Fruit fly (Drosophila melanogaster) whole organism: ENCODE results near the gene CG8665.

ENCODE experiments used
- CG8478 ChIP-seq: fragments of >200 bp; optimal IDR thresholded peaks from 2 replicates; lab custom pipeline; 2018; ENCODE audit warnings: inconsistent platforms
- Dll ChIP-seq: fragments of >200 bp; optimal IDR thresholded peaks from 2 replicates; lab custom pipeline; 2017
- EcR ChIP-seq, 2 experiments: fragments of >200 bp; optimal IDR thresholded peaks; 2 replicates each; lab custom pipeline; 2017; ENCODE audit warnings: missing biosample characterization in 2 of 2, missing genetic modification characterization in 2 of 2, missing genetic modification reagents in 2 of 2
- pan ChIP-seq: fragments of >200 bp; optimal IDR thresholded peaks from 2 replicates; lab custom pipeline; 2017
- psq ChIP-seq: fragments of >200 bp; optimal IDR thresholded peaks from 2 replicates; lab custom pipeline; 2017
- usp ChIP-seq: fragments of >200 bp; optimal IDR thresholded peaks from 2 replicates; lab custom pipeline; 2017; ENCODE audit warnings: missing biosample characterization, missing genetic modification characterization, mixed read lengths

Gene CG8665

dm6 chr2L:21370886-21371285 lies at the start of gene CG8665:
Gene CG8665, plus strand, starts transcription at chr2L:21371227.
- TF ChIP-seq pan (lab: Kevin White, UChicago) (no peak), psq (lab: Kevin White, UChicago) (no peak), Dll (no peak), usp (no peak), CG8478 (no peak), EcR (GFP tag; optimal IDR thresholded peaks at IDR 0.05; lab: Kevin White, UChicago) (no peak)

DNA sequence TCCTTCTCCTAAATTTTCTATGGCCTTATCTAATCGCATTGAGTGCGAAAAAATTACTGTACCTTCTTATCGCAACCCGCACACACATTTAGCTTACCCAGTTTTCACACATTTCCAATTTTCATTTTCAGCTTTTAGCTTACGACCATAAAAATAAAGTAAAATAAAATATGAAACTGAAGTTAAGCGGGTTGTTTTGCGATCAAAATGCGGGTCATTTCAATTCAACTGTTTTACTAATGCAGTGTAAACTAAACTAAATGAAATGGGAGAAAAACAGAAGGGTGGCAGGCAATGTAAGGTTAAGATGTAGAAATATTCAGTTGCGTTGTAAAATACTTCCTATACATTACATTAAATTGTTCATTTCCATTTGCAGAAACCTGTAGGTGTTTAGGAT lies 48.9 kb upstream of the CG8665 start:
- TF ChIP-seq EcR (GFP tag; optimal IDR thresholded peaks at IDR 0.05; lab: Kevin White, UChicago) (no peak), usp (no peak), Dll (no peak), psq (lab: Kevin White, UChicago) (no peak), pan (lab: Kevin White, UChicago) (no peak), CG8478 (no peak)

dm6 chr2L:21324438-21324890 lies 46.6 kb upstream of the CG8665 start:
- no peak for TF ChIP-seq CG8478
- TF ChIP-seq psq (lab: Kevin White, UChicago): no peak
- no peak for TF ChIP-seq pan (lab: Kevin White, UChicago)
- no peak for TF ChIP-seq EcR (GFP tag; optimal IDR thresholded peaks at IDR 0.05; lab: Kevin White, UChicago)
- TF ChIP-seq usp: no peak
- no peak for TF ChIP-seq Dll

dm6 chr2L:21329353-21329752 lies 41.7 kb upstream of the CG8665 start:
- TF ChIP-seq usp (no peak), psq (lab: Kevin White, UChicago) (no peak), EcR (GFP tag; optimal IDR thresholded peaks at IDR 0.05; lab: Kevin White, UChicago) (no peak), pan (lab: Kevin White, UChicago) (no peak), CG8478 (no peak), Dll (no peak)

DNA sequence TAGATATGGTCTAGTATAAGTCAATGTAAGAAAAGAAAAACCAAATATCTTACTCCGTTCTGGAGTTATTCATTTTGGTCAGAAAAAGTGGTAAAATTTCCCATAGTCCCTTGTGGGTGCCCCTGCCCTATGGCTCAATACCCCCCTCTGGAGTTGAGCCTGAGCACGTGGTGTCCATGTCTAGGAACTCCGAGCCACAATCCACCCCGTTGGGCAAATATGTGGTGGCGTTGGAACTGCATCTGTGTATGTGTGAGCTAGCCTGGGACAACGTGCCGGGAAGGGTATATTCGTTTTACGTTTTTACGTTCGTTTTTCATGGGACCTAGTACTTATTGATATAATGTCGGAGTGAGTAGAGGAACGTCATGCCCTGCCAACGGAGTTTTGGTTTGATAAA lies 40.2 kb upstream of the CG8665 start:
- TF ChIP-seq EcR (GFP tag; optimal IDR thresholded peaks at IDR 0.05; lab: Kevin White, UChicago) (no peak), usp (no peak), CG8478 (no peak), psq (lab: Kevin White, UChicago) (no peak), pan (lab: Kevin White, UChicago) (no peak), Dll (no peak)

dm6 chr2L:21331502-21331901 lies 39.5 kb upstream of the CG8665 start, which contains the start of gene dimm:
Gene dimm, plus strand, starts transcription at chr2L:21331756.
- TF ChIP-seq psq (lab: Kevin White, UChicago) (no peak), CG8478 (no peak), usp (no peak), pan (lab: Kevin White, UChicago) (no peak), Dll (no peak), EcR (GFP tag; optimal IDR thresholded peaks at IDR 0.05; lab: Kevin White, UChicago) (no peak)

DNA sequence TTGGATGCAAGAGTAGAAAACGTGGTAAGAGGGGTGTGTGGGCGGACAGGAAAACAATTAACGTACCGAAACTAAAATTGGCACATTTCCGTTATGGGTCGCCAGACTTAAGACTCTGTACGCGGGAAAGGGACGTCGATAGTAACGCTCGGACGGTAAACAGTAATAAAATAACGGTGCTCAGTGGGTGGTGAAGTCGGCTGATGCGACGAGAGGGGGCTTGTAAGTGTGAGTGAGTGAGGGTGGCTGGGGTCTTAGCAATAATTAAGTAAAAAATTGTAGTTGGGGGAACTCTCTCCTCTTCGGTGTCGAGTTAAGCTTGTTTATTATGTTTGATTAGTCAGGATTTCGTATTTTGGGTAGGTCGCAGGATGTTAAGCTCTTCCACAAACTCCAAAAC lies 29.3 kb upstream of the CG8665 start:
- TF ChIP-seq Dll (no peak), pan (lab: Kevin White, UChicago) (no peak), CG8478 (no peak), psq (lab: Kevin White, UChicago) (no peak), usp (no peak), EcR (GFP tag; optimal IDR thresholded peaks at IDR 0.05; lab: Kevin White, UChicago) (no peak)

dm6 chr2L:21344203-21344753 lies 26.7 kb upstream of the CG8665 start, which contains the start of gene Tsp39D:
Gene Tsp39D, plus strand, starts transcription at chr2L:21344607.
- no peak for TF ChIP-seq usp
- TF ChIP-seq Dll: no peak
- no peak for TF ChIP-seq EcR (GFP tag; optimal IDR thresholded peaks at IDR 0.05; lab: Kevin White, UChicago)
- no peak for TF ChIP-seq CG8478
- TF ChIP-seq psq (lab: Kevin White, UChicago): no peak
- no peak for TF ChIP-seq pan (lab: Kevin White, UChicago)

DNA sequence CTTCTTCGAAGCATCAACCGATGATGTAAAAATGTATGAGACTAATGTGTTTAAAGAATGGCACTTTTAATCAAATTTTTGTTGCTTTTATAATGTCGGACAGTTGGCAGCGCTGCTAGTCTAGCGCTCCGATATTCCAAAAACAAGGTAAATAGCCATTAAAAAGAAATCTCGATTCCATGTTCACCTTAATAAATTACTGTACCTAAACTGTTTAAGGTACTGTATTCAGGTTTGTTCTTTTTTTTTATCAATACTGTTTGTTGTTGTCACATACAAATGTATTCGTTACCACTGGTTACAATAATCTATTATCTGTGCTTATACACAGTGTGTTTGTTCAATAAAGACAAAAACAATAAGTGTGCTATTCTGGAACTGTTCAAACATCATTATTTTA lies 10.1 kb upstream of the CG8665 start, which contains the start of gene dtr:
Gene dtr (plus strand): TSS at position 301 of the 400 bp plus-strand sequence.
- TF ChIP-seq usp (no peak), pan (lab: Kevin White, UChicago) (no peak), Dll (no peak), EcR (GFP tag; optimal IDR thresholded peaks at IDR 0.05; lab: Kevin White, UChicago) (no peak), CG8478 (no peak), psq (lab: Kevin White, UChicago) (no peak)

DNA sequence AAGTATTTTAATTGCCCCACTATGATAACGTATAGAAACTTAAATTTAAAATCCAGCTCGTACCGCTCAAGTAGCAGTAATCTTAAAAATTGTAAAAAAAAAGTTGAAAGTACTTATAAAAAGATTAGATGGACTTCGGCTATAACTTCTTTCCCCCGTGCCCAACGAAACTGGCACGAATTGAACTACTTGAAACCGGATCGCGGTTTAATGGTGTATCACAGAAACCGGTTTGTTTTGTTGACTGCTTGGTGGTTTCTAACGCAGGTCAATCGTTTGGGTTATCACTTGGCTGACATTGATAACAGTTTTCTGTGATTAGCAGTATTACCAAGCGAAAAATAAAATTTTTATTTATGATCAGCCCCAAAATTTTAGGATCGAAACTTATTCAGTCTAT lies 3.7 kb upstream of the CG8665 start:
- TF ChIP-seq Dll (no peak), psq (lab: Kevin White, UChicago) (no peak), pan (lab: Kevin White, UChicago) (no peak), EcR (GFP tag; optimal IDR thresholded peaks at IDR 0.05; lab: Kevin White, UChicago) (no peak), CG8478 (no peak), usp (no peak)

DNA sequence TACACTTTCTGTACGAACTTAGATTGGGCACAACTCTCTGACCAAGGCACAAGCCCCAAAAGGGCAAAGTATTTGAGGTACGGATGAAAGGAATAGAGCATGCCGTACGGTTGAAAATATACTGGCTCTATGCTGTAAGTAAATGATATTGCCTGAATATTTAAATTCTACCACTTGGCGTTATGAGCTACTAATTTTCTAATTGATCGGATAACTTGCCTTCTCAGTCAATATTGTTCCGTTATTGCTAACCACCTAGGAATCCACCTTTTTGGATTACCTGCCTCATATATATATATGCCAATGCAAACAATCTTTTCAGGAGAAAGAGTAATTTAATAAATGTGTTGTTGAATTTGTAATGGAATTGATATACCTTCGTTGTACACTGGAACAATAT lies 1.4 kb upstream of the CG8665 start, which contains the start of gene Gr39b:
Gene Gr39b (minus strand): TSS at position 101 of the 400 bp plus-strand sequence.
- TF ChIP-seq CG8478 (no peak), Dll (no peak), pan (lab: Kevin White, UChicago) (no peak), usp (no peak), psq (lab: Kevin White, UChicago) (no peak), EcR (GFP tag; optimal IDR thresholded peaks at IDR 0.05; lab: Kevin White, UChicago) (no peak)

DNA sequence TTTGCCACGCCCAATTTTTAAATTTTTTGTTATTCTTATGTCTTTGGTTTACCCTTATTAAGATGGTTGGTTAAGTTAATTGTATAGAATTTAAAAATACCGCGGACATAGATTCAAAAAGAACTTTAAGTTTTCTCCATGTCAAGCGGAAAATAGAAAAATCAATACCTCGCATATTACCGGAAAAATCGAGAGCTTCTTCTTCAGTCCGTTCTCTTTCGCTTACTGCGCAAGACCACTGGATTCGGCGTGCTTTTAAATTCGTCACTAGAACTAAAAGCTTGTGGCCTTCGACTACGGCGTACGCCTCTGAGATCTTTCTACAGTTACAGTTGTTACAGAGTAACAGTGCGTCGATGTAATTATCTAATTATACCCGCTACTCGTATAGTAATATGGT lies 7.0 kb downstream of the CG8665 start:
- no peak for TF ChIP-seq Dll
- TF ChIP-seq pan (lab: Kevin White, UChicago): no peak
- no peak for TF ChIP-seq usp
- TF ChIP-seq EcR (GFP tag; optimal IDR thresholded peaks at IDR 0.05; lab: Kevin White, UChicago): no peak
- no peak for TF ChIP-seq psq (lab: Kevin White, UChicago)
- TF ChIP-seq CG8478: no peak

- TF ChIP-seq CG8478: no peak
- no peak for TF ChIP-seq Dll
- TF ChIP-seq pan (lab: Kevin White, UChicago): no peak
- no peak for TF ChIP-seq EcR (GFP tag; optimal IDR thresholded peaks at IDR 0.05; lab: Kevin White, UChicago)
- no peak for TF ChIP-seq psq (lab: Kevin White, UChicago)
- TF ChIP-seq usp: no peak
Observed at dm6 chr2L:21379790-21380349, 8.8 kb downstream of the CG8665 start, which contains the start of gene nrv3. Gene nrv3, plus strand, starts transcription at chr2L:21380000.
